Worm (Caenorhabditis elegans) whole organism, late embryonic: ENCODE measurements around the gene ugt-58.

Experiments used
- ama-1 ChIP-seq: fragments of 150-350 bp; optimal IDR thresholded peaks from 2 replicates; lab custom pipeline; 2014
- dve-1 ChIP-seq: sonication (generic microtip); optimal IDR thresholded peaks from 2 replicates; lab custom pipeline; 2017; ENCODE audit warnings: antibody characterized with exemption, mild to moderate bottlenecking, missing genetic modification characterization, missing compliant biosample characterization
- fkh-10 ChIP-seq: fragments of 150-350 bp; optimal IDR thresholded peaks from 2 replicates; lab custom pipeline; 2014; ENCODE audit warnings: missing biosample characterization, missing genetic modification reagents, missing genetic modification characterization
- nhr-11 ChIP-seq: fragments of 150-350 bp; optimal IDR thresholded peaks from 2 replicates; lab custom pipeline; 2014; ENCODE audit warnings: missing biosample characterization, missing genetic modification characterization
- rnt-1 ChIP-seq: sonication (generic microtip); optimal IDR thresholded peaks from 2 replicates; lab custom pipeline; 2016; ENCODE audit warnings: missing genetic modification characterization, missing compliant biosample characterization
- zip-5 ChIP-seq: sonication (generic microtip); optimal IDR thresholded peaks from 2 replicates; lab custom pipeline; 2016; ENCODE audit warnings: missing genetic modification characterization, missing compliant biosample characterization

DNA sequence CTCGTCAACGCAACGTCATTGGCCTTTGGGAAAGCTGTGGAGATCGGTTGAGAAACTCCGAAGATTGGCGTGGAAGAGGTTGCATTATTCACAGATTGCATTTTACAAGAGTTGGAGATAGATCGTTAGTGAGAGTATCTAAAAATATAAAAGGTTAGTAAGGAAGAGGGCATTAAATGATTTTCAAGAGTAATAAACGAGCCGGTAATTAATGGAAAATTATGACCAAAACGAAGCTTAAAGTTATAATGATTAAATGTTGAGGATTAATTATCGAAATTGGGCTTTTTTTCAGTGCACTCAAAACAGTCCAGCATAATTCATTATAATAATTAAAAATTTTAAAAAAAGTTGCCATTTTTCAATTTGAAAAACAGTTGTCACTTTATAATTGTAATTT, 22.7 kb upstream of the ugt-58 start, which contains the start of gene pap-2:
- TF ChIP-seq ama-1 (lab: Kevin White, UChicago) (no peak), nhr-11 (tag; lab: Kevin White, UChicago) (no peak), rnt-1 (no peak), zip-5 (tag; lab: Kevin White, UChicago) (no peak), dve-1 (no peak), fkh-10 (GFP tag; lab: Kevin White, UChicago) (no peak)
